Fruit fly (Drosophila melanogaster) whole organism, prepupa: ENCODE measurements around the gene Trc8.

Source experiments
- CG10631 ChIP-seq: fragments of 200-800 bp; sonication (Bioruptor generic); optimal IDR thresholded peaks from 2 replicates; lab custom pipeline; 2016; ENCODE audit warnings: missing biosample characterization, missing genetic modification characterization
- CG10669 ChIP-seq: fragments of 200-800 bp; sonication (Bioruptor generic); optimal IDR thresholded peaks from 3 replicates; lab custom pipeline; 2018; ENCODE audit warnings: missing biosample characterization, mild to moderate bottlenecking, missing genetic modification characterization, moderate library complexity
- CG15336 ChIP-seq: fragments of 200-800 bp; sonication (Bioruptor generic); IDR thresholded peaks from 2 replicates; pipeline ENCODE4 v1.3.6; 2022; ENCODE audit warnings: missing biosample characterization, missing genetic modification characterization
- CG1621 ChIP-seq: fragments of 200-800 bp; sonication (Bioruptor generic); optimal IDR thresholded peaks from 3 replicates; lab custom pipeline; 2018; ENCODE audit warnings: missing biosample characterization, mild to moderate bottlenecking, missing genetic modification characterization
- CG31627 ChIP-seq: fragments of 200-800 bp; sonication (Bioruptor generic); optimal IDR thresholded peaks from 3 replicates; lab custom pipeline; 2016; ENCODE audit warnings: missing biosample characterization, missing genetic modification characterization
- CG32006 ChIP-seq: fragments of 200-800 bp; sonication (Bioruptor generic); optimal IDR thresholded peaks from 3 replicates; lab custom pipeline; 2017; ENCODE audit warnings: missing biosample characterization, mild to moderate bottlenecking, missing genetic modification characterization
- CG34406 ChIP-seq: fragments of 200-800 bp; sonication (Bioruptor generic); optimal IDR thresholded peaks from 3 replicates; lab custom pipeline; 2016; ENCODE audit warnings: missing biosample characterization, missing genetic modification characterization
- CG3919 ChIP-seq: fragments of 200-800 bp; sonication (Bioruptor generic); optimal IDR thresholded peaks from 3 replicates; lab custom pipeline; 2016; ENCODE audit warnings: missing biosample characterization, missing genetic modification characterization
- CG4318 ChIP-seq: fragments of 200-800 bp; sonication (Bioruptor generic); optimal IDR thresholded peaks from 3 replicates; lab custom pipeline; 2017; ENCODE audit warnings: missing biosample characterization, mild to moderate bottlenecking, missing genetic modification characterization
- CG6163 ChIP-seq: fragments of 200-800 bp; sonication (Bioruptor generic); IDR thresholded peaks from 3 replicates; pipeline ENCODE4 v1.3.6; 2022; ENCODE audit warnings: missing biosample characterization, missing genetic modification characterization
- CG6276 ChIP-seq: fragments of 200-800 bp; sonication (Bioruptor generic); optimal IDR thresholded peaks from 2 replicates; lab custom pipeline; 2017; ENCODE audit warnings: missing biosample characterization, mild to moderate bottlenecking, missing genetic modification characterization
- CG8119 ChIP-seq: fragments of 200-800 bp; sonication (Bioruptor generic); IDR thresholded peaks from 3 replicates; pipeline ENCODE4 v1.3.6; 2022; ENCODE audit warnings: missing biosample characterization, missing genetic modification characterization
- Eip75B ChIP-seq: fragments of 200-800 bp; sonication (Bioruptor generic); optimal IDR thresholded peaks from 3 replicates; lab custom pipeline; 2016; ENCODE audit warnings: missing biosample characterization, missing genetic modification characterization
- Eip93F ChIP-seq: fragments of 200-800 bp; sonication (Bioruptor generic); optimal IDR thresholded peaks from 2 replicates; lab custom pipeline; 2016; ENCODE audit warnings: missing biosample characterization, mild to moderate bottlenecking, missing genetic modification characterization
- Ets96B ChIP-seq: fragments of 200-800 bp; optimal IDR thresholded peaks from 2 replicates; lab custom pipeline; 2019; ENCODE audit warnings: missing biosample characterization, mild to moderate bottlenecking, missing genetic modification characterization, moderate library complexity
- Hr39 ChIP-seq: fragments of 200-800 bp; sonication (Bioruptor generic); optimal IDR thresholded peaks from 2 replicates; lab custom pipeline; 2016; ENCODE audit warnings: missing biosample characterization, missing genetic modification characterization
- Hr4 ChIP-seq: fragments of 200-800 bp; sonication (Bioruptor generic); optimal IDR thresholded peaks from 3 replicates; lab custom pipeline; 2016; ENCODE audit warnings: missing biosample characterization, missing genetic modification characterization
- Lpt ChIP-seq: fragments of 200-800 bp; sonication (Bioruptor generic); optimal IDR thresholded peaks from 3 replicates; lab custom pipeline; 2016; ENCODE audit warnings: missing biosample characterization, missing genetic modification characterization
- Met ChIP-seq: fragments of 200-800 bp; sonication (Bioruptor generic); optimal IDR thresholded peaks from 3 replicates; lab custom pipeline; 2016; ENCODE audit warnings: missing biosample characterization, missing genetic modification characterization
- OdsH ChIP-seq: fragments of 200-800 bp; sonication (Bioruptor generic); optimal IDR thresholded peaks from 3 replicates; lab custom pipeline; 2016; ENCODE audit warnings: missing biosample characterization, missing genetic modification characterization
- Sox14 ChIP-seq: fragments of 200-800 bp; sonication (Bioruptor generic); optimal IDR thresholded peaks from 3 replicates; lab custom pipeline; 2016; ENCODE audit warnings: missing biosample characterization, missing genetic modification characterization
- achi ChIP-seq: fragments of 200-800 bp; sonication (Bioruptor generic); optimal IDR thresholded peaks from 3 replicates; lab custom pipeline; 2016; ENCODE audit warnings: missing biosample characterization, missing genetic modification characterization
- acj6 ChIP-seq: fragments of 200-800 bp; sonication (Bioruptor generic); optimal IDR thresholded peaks from 3 replicates; lab custom pipeline; 2016; ENCODE audit warnings: missing biosample characterization, missing genetic modification characterization
- dac ChIP-seq: fragments of 200-800 bp; sonication (Bioruptor generic); optimal IDR thresholded peaks from 2 replicates; lab custom pipeline; 2017; ENCODE audit warnings: missing biosample characterization, mild to moderate bottlenecking, missing genetic modification characterization
- eg ChIP-seq: fragments of 200-800 bp; sonication (Bioruptor generic); IDR thresholded peaks from 3 replicates; pipeline ENCODE4 v1.3.6; 2022; ENCODE audit warnings: missing biosample characterization, missing genetic modification characterization
- esn ChIP-seq: fragments of 200-800 bp; sonication (Bioruptor generic); optimal IDR thresholded peaks from 2 replicates; lab custom pipeline; 2016; ENCODE audit warnings: missing biosample characterization, mild to moderate bottlenecking, missing genetic modification characterization, moderate library complexity
- net ChIP-seq: fragments of 200-800 bp; sonication (Bioruptor generic); optimal IDR thresholded peaks from 3 replicates; lab custom pipeline; 2016; ENCODE audit warnings: missing biosample characterization, missing genetic modification characterization
- pdm3 ChIP-seq: fragments of 200-800 bp; sonication (Bioruptor generic); optimal IDR thresholded peaks from 3 replicates; lab custom pipeline; 2016; ENCODE audit warnings: missing biosample characterization, missing genetic modification characterization
- salr ChIP-seq, 2 experiments: fragments of 200-800 bp; sonication (Bioruptor generic); optimal IDR thresholded peaks; 3 replicates each; lab custom pipeline; 2016 to 2018; ENCODE audit warnings: missing biosample characterization in 2 of 2, missing genetic modification characterization in 2 of 2, mild to moderate bottlenecking in 1 of 2
- ss ChIP-seq, 2 experiments: fragments of 200-800 bp; sonication (Bioruptor generic); optimal IDR thresholded peaks; 2 replicates in 1 of 2; 3 replicates in 1 of 2; lab custom pipeline; 2017 to 2018; ENCODE audit warnings: mild to moderate bottlenecking in 2 of 2, missing biosample characterization in 2 of 2, missing genetic modification characterization in 2 of 2, moderate library complexity in 1 of 2
- svp ChIP-seq: fragments of 200-800 bp; sonication (Bioruptor generic); peaks from one replicate; lab custom pipeline; 2016; ENCODE audit warnings: missing biosample characterization, missing genetic modification characterization
- vri ChIP-seq: fragments of 200-800 bp; sonication (Bioruptor generic); optimal IDR thresholded peaks from 3 replicates; lab custom pipeline; 2016; ENCODE audit warnings: missing biosample characterization, mild to moderate bottlenecking, missing genetic modification characterization

The Trc8 gene

dm6 chr3R:29450333-29450732 is 53.3 kb downstream of the Trc8 start:
- TF ChIP-seq CG15336 (GFP tag; lab: Robert Waterston, UW), result peak; percentile 68
- peak in 1 of 2 experiments; percentile 54 for TF ChIP-seq salr (GFP tag; optimal IDR thresholded peaks at IDR 0.05; lab: Kevin White, UChicago)
- no peak for TF ChIP-seq Hr39
- no peak for TF ChIP-seq CG31627 (GFP tag; lab: Kevin White, UChicago)
- TF ChIP-seq achi (GFP tag; lab: Kevin White, UChicago), result peak; percentile 29
- TF ChIP-seq CG3919, result peak; percentile 38
- TF ChIP-seq Met (GFP tag; lab: Kevin White, UChicago), result no peak
- TF ChIP-seq CG8119 (GFP tag; lab: Robert Waterston, UW), result peak; percentile 60
- peak; percentile 26 for TF ChIP-seq net (GFP tag; lab: Kevin White, UChicago)
- no peak for TF ChIP-seq vri (GFP tag; lab: Kevin White, UChicago)
- TF ChIP-seq acj6 (GFP tag; lab: Kevin White, UChicago), result peak; percentile 10
- TF ChIP-seq Eip75B (GFP tag; lab: Kevin White, UChicago), result peak; percentile 5
- peak; percentile 31 for TF ChIP-seq OdsH (GFP tag; lab: Kevin White, UChicago)
- no peak for TF ChIP-seq ss (GFP tag; optimal IDR thresholded peaks at IDR 0.05; lab: Kevin White, UChicago)
- peak; percentile 74 for TF ChIP-seq CG32006 (GFP tag; lab: Kevin White, UChicago)
- TF ChIP-seq pdm3, result peak; percentile 29
- no peak for TF ChIP-seq Eip93F (GFP tag; lab: Kevin White, UChicago)
- TF ChIP-seq CG1621 (tag; lab: Kevin White, UChicago), result peak; percentile 17
- TF ChIP-seq Hr4 (GFP tag; lab: Kevin White, UChicago), result peak; percentile 67
- TF ChIP-seq CG6163 (GFP tag; lab: Robert Waterston, UW), result peak; percentile 67; the same call in 2 of the 3 replicates
- TF ChIP-seq Ets96B (tag; lab: Kevin White, UChicago), result peak; percentile 48
- TF ChIP-seq CG6276 (GFP tag; lab: Kevin White, UChicago), result peak; percentile 51
- TF ChIP-seq CG10669, result peak; percentile 20
- no peak for TF ChIP-seq esn (GFP tag; lab: Kevin White, UChicago)
- peak; percentile 15 for TF ChIP-seq Lpt (GFP tag; lab: Kevin White, UChicago)
- peak; percentile 55; the same call in 2 of the 3 replicates for TF ChIP-seq eg (GFP tag; lab: Robert Waterston, UW)
- peak; percentile 36 for TF ChIP-seq dac
- TF ChIP-seq CG10631 (GFP tag; lab: Kevin White, UChicago), result peak; percentile 22
- TF ChIP-seq CG4318 (GFP tag; lab: Kevin White, UChicago), result peak; percentile 29
- no peak for TF ChIP-seq CG34406
- TF ChIP-seq Sox14 (GFP tag; lab: Kevin White, UChicago), result peak; percentile 16
- peak; percentile 47 for TF ChIP-seq svp
- TF ChIP-seq, all 60 proteins: peak for 24
